Fruit fly (Drosophila melanogaster) Kc167 (cell line): ENCODE measurements around the gene meigo.

ENCODE experiments used
- Myc ChIP-seq: fragments of >200 bp; optimal IDR thresholded peaks from 2 replicates; lab custom pipeline; 2017; ENCODE audit warnings: missing external identifiers
- insv ChIP-seq: fragments of >200 bp; optimal IDR thresholded peaks from 3 replicates; lab custom pipeline; 2018; ENCODE audit warnings: missing external identifiers
- psq ChIP-seq: fragments of >200 bp; optimal IDR thresholded peaks from 2 replicates; lab custom pipeline; 2017; ENCODE audit warnings: missing external identifiers
- ttk ChIP-seq: sonication (Bioruptor generic); optimal IDR thresholded peaks from 2 replicates; lab custom pipeline; 2017; ENCODE audit warnings: missing external identifiers

- no peak for TF ChIP-seq psq (lab: Kevin White, UChicago)
- TF ChIP-seq insv, result no peak
- TF ChIP-seq Myc (lab: Kevin White, UChicago), result no peak
- TF ChIP-seq ttk (lab: Kevin White, UChicago), result no peak
Observed at dm6 chr3R:21097160-21097559, 40.9 kb upstream of the meigo start.
